Fruit fly (Drosophila melanogaster) whole organism, embryonic: Measurements from ENCODE around the gene Aps.
A peak's percentile ranks its signal among the peaks of the same experiment; 100 is the strongest.

Source experiments
- Asciz ChIP-seq: fragments of 200-800 bp; sonication (Bioruptor generic); optimal IDR thresholded peaks from 2 replicates; lab custom pipeline; 2017; ENCODE audit warnings: missing biosample characterization, mild to moderate bottlenecking, missing genetic modification characterization, missing genetic modification reagents
- BtbVII ChIP-seq: fragments of 200-800 bp; sonication (Bioruptor generic); optimal IDR thresholded peaks from 3 replicates; lab custom pipeline; 2017; ENCODE audit warnings: missing biosample characterization, mild to moderate bottlenecking, missing genetic modification characterization
- CG11560 ChIP-seq: fragments of 200-800 bp; sonication (Bioruptor generic); IDR thresholded peaks from 3 replicates; pipeline ENCODE4 v1.3.6; 2022; ENCODE audit warnings: missing biosample characterization, missing genetic modification characterization
- CG16779 ChIP-seq: fragments of 200-800 bp; sonication (Bioruptor generic); IDR thresholded peaks from 2 replicates; pipeline ENCODE4 v1.3.6; 2022; ENCODE audit warnings: missing biosample characterization, missing genetic modification characterization
- CG17186 ChIP-seq: fragments of 200-800 bp; sonication (Bioruptor generic); optimal IDR thresholded peaks from 3 replicates; lab custom pipeline; 2017; ENCODE audit warnings: missing biosample characterization, missing genetic modification reagents, missing genetic modification characterization
- CG17328 ChIP-seq: fragments of 200-800 bp; sonication (Bioruptor generic); IDR thresholded peaks from 2 replicates; pipeline ENCODE4 v1.3.6; 2022; ENCODE audit warnings: missing biosample characterization, missing genetic modification characterization
- CG17361 ChIP-seq: fragments of 200-800 bp; sonication (Bioruptor generic); IDR thresholded peaks from 3 replicates; pipeline ENCODE4 v1.3.6; 2022; ENCODE audit warnings: missing biosample characterization, missing genetic modification characterization
- CG17829 ChIP-seq: fragments of 200-800 bp; optimal IDR thresholded peaks from 2 replicates; lab custom pipeline; 2019; ENCODE audit warnings: missing biosample characterization, mild to moderate bottlenecking, missing genetic modification characterization, moderate library complexity
- CG2678 ChIP-seq: fragments of 200-800 bp; sonication (Bioruptor generic); optimal IDR thresholded peaks from 3 replicates; lab custom pipeline; 2019; ENCODE audit warnings: missing biosample characterization, mild to moderate bottlenecking, missing genetic modification characterization, moderate library complexity
- CG3407 ChIP-seq: fragments of 200-800 bp; sonication (Bioruptor generic); optimal IDR thresholded peaks from 2 replicates; lab custom pipeline; 2018; ENCODE audit warnings: missing biosample characterization, mild to moderate bottlenecking, missing genetic modification characterization
- CG42726 ChIP-seq: fragments of 200-800 bp; sonication (Bioruptor generic); IDR thresholded peaks from 2 replicates; pipeline ENCODE4 v1.3.6; 2022; ENCODE audit warnings: missing biosample characterization, missing genetic modification characterization; ENCODE audit not compliant: partially characterized antibody
- CG4617 ChIP-seq: fragments of 200-800 bp; sonication (Bioruptor generic); optimal IDR thresholded peaks from 3 replicates; lab custom pipeline; 2016; ENCODE audit warnings: missing biosample characterization, missing genetic modification characterization, borderline replicate concordance
- CG4730 ChIP-seq: fragments of 200-800 bp; sonication (Bioruptor generic); IDR thresholded peaks from 2 replicates; pipeline ENCODE4 v1.3.6; 2022; ENCODE audit warnings: missing biosample characterization, missing genetic modification characterization
- CG6813 ChIP-seq: fragments of 200-800 bp; sonication (Bioruptor generic); optimal IDR thresholded peaks from 2 replicates; lab custom pipeline; 2017; ENCODE audit warnings: missing biosample characterization, missing genetic modification characterization, mild to moderate bottlenecking, moderate library complexity, missing genetic modification reagents
- CG6854 ChIP-seq: fragments of 200-800 bp; sonication (Bioruptor generic); optimal IDR thresholded peaks from 3 replicates; lab custom pipeline; 2017; ENCODE audit warnings: missing biosample characterization, mild to moderate bottlenecking, missing genetic modification characterization
- CG7745 ChIP-seq: fragments of 200-800 bp; sonication (Bioruptor generic); optimal IDR thresholded peaks from 2 replicates; lab custom pipeline; 2018; ENCODE audit warnings: missing biosample characterization, mild to moderate bottlenecking, missing genetic modification characterization, moderate library complexity
- CG8089 ChIP-seq: fragments of 200-800 bp; sonication (Bioruptor generic); optimal IDR thresholded peaks from 3 replicates; lab custom pipeline; 2016; ENCODE audit warnings: missing biosample characterization, missing genetic modification characterization
- CG8281 ChIP-seq: fragments of 200-800 bp; sonication (Bioruptor generic); optimal IDR thresholded peaks from 2 replicates; lab custom pipeline; 2018; ENCODE audit warnings: missing biosample characterization, mild to moderate bottlenecking, missing genetic modification characterization, moderate library complexity
- CG8924 ChIP-seq: fragments of 200-800 bp; optimal IDR thresholded peaks from 3 replicates; lab custom pipeline; 2019; ENCODE audit warnings: missing biosample characterization, mild to moderate bottlenecking, missing genetic modification characterization, moderate library complexity
- Camta ChIP-seq: fragments of 200-800 bp; sonication (Bioruptor generic); optimal IDR thresholded peaks from 2 replicates; lab custom pipeline; 2016; ENCODE audit warnings: missing biosample characterization, missing genetic modification characterization
- Deaf1 ChIP-seq: fragments of 200-800 bp; optimal IDR thresholded peaks from 3 replicates; lab custom pipeline; 2019; ENCODE audit warnings: missing biosample characterization, mild to moderate bottlenecking, missing genetic modification characterization, moderate library complexity
- Dfd ChIP-seq, 2 experiments: fragments of >200 bp; optimal IDR thresholded peaks; 2 replicates each; lab custom pipeline; 2017; ENCODE audit warnings: missing biosample characterization in 2 of 2, missing genetic modification characterization in 2 of 2
- Doc2 ChIP-seq: fragments of 200-800 bp; sonication (Bioruptor generic); IDR thresholded peaks from 2 replicates; pipeline ENCODE4 v1.3.6; 2022; ENCODE audit warnings: missing biosample characterization, missing genetic modification characterization
- Elba2 ChIP-seq: fragments of 200-800 bp; sonication (Bioruptor generic); optimal IDR thresholded peaks from 3 replicates; lab custom pipeline; 2016; ENCODE audit warnings: missing biosample characterization, missing genetic modification characterization
- HLH54F ChIP-seq: fragments of 200-800 bp; sonication (Bioruptor generic); optimal IDR thresholded peaks from 3 replicates; lab custom pipeline; 2016; ENCODE audit warnings: missing biosample characterization, missing genetic modification characterization
- Hand ChIP-seq: fragments of 200-800 bp; sonication (Bioruptor generic); optimal IDR thresholded peaks from 2 replicates; lab custom pipeline; 2017; ENCODE audit warnings: mild to moderate bottlenecking, missing biosample characterization, missing genetic modification reagents, missing genetic modification characterization
- Hr51 ChIP-seq, 2 experiments: fragments of 200-800 bp; sonication (Bioruptor generic); optimal IDR thresholded peaks; 2 replicates in 1 of 2; 3 replicates in 1 of 2; lab custom pipeline; 2016 to 2018; ENCODE audit warnings: missing biosample characterization in 2 of 2, missing genetic modification characterization in 2 of 2, mild to moderate bottlenecking in 1 of 2, moderate library complexity in 1 of 2
- Hr78 ChIP-seq, 2 experiments: fragments of 200-800 bp in 1 of 2; fragments of >200 bp in 1 of 2; sonication (Bioruptor generic) in 1 of 2; optimal IDR thresholded peaks; 2 replicates each; lab custom pipeline; 2017 to 2019; ENCODE audit warnings: missing biosample characterization in 2 of 2, missing genetic modification characterization in 2 of 2, mild to moderate bottlenecking in 1 of 2, moderate library complexity in 1 of 2
- Lhr ChIP-seq: fragments of 200-800 bp; sonication (Bioruptor generic); optimal IDR thresholded peaks from 3 replicates; lab custom pipeline; 2017; ENCODE audit warnings: mild to moderate bottlenecking, missing biosample characterization, missing genetic modification reagents, missing genetic modification characterization
- MTF-1 ChIP-seq: fragments of 200-800 bp; sonication (Bioruptor generic); optimal IDR thresholded peaks from 2 replicates; lab custom pipeline; 2018; ENCODE audit warnings: missing biosample characterization, mild to moderate bottlenecking, missing genetic modification characterization, borderline replicate concordance
- NfI ChIP-seq: fragments of 200-800 bp; sonication (Bioruptor generic); optimal IDR thresholded peaks from 3 replicates; lab custom pipeline; 2018; ENCODE audit warnings: missing biosample characterization, mild to moderate bottlenecking, missing genetic modification characterization, moderate library complexity
- Spps ChIP-seq: fragments of 200-800 bp; sonication (Bioruptor generic); optimal IDR thresholded peaks from 2 replicates; lab custom pipeline; 2018; ENCODE audit warnings: missing biosample characterization, mild to moderate bottlenecking, missing genetic modification characterization
- Sry-δ ChIP-seq: fragments of 200-800 bp; sonication (Bioruptor generic); optimal IDR thresholded peaks from 2 replicates; lab custom pipeline; 2016; ENCODE audit warnings: missing biosample characterization, missing genetic modification characterization
- Vsx1 ChIP-seq: fragments of 200-800 bp; sonication (Bioruptor generic); optimal IDR thresholded peaks from 2 replicates; lab custom pipeline; 2017; ENCODE audit warnings: missing biosample characterization, mild to moderate bottlenecking, missing genetic modification characterization, missing genetic modification reagents
- amos ChIP-seq: fragments of 200-800 bp; sonication (Bioruptor generic); IDR thresholded peaks from 2 replicates; pipeline ENCODE4 v1.3.6; 2022; ENCODE audit warnings: missing biosample characterization, missing genetic modification characterization; ENCODE audit not compliant: partially characterized antibody
- bsh ChIP-seq, 2 experiments: fragments of 200-800 bp; sonication (Bioruptor generic); optimal IDR thresholded peaks; 2 replicates each; lab custom pipeline; 2017 to 2018; ENCODE audit warnings: mild to moderate bottlenecking in 2 of 2, missing biosample characterization in 2 of 2, missing genetic modification characterization in 2 of 2, moderate library complexity in 1 of 2
- crol ChIP-seq: fragments of 200-800 bp; sonication (Bioruptor generic); IDR thresholded peaks from 2 replicates; pipeline ENCODE4 v1.3.6; 2022; ENCODE audit warnings: missing biosample characterization, missing genetic modification characterization
- disco-r ChIP-seq: fragments of 200-800 bp; sonication (Bioruptor generic); optimal IDR thresholded peaks from 2 replicates; lab custom pipeline; 2016; ENCODE audit warnings: missing biosample characterization, missing genetic modification characterization
- eve ChIP-seq, 2 experiments: fragments of >200 bp; optimal IDR thresholded peaks; 2 replicates each; lab custom pipeline; 2017; ENCODE audit warnings: missing biosample characterization in 2 of 2, missing genetic modification characterization in 2 of 2
- hb ChIP-seq: fragments of 200-800 bp; sonication (Bioruptor generic); IDR thresholded peaks from 3 replicates; pipeline ENCODE4 v1.3.6; 2022; ENCODE audit warnings: missing biosample characterization, missing genetic modification characterization; ENCODE audit not compliant: partially characterized antibody
- jumu ChIP-seq: fragments of 200-800 bp; sonication (Bioruptor generic); optimal IDR thresholded peaks from 3 replicates; lab custom pipeline; 2016; ENCODE audit warnings: missing biosample characterization, missing genetic modification characterization
- kah ChIP-seq: fragments of 200-800 bp; sonication (Bioruptor generic); optimal IDR thresholded peaks from 2 replicates; lab custom pipeline; 2018; ENCODE audit warnings: missing biosample characterization, mild to moderate bottlenecking, missing genetic modification characterization
- otp ChIP-seq: fragments of 200-800 bp; sonication (Bioruptor generic); IDR thresholded peaks from 3 replicates; pipeline ENCODE4, ENCODE4 v1.3.6; 2022; ENCODE audit warnings: missing biosample characterization, missing genetic modification characterization
- pum ChIP-seq: fragments of 200-800 bp; sonication (Bioruptor generic); optimal IDR thresholded peaks from 2 replicates; lab custom pipeline; 2016; ENCODE audit warnings: missing biosample characterization, missing genetic modification characterization
- ranshi ChIP-seq: fragments of 200-800 bp; sonication (Bioruptor generic); IDR thresholded peaks from 2 replicates; pipeline ENCODE4 v1.3.6; 2022; ENCODE audit warnings: missing biosample characterization, missing genetic modification characterization
- sens-2 ChIP-seq: fragments of 200-800 bp; sonication (Bioruptor generic); IDR thresholded peaks from 2 replicates; pipeline ENCODE4 v1.3.6; 2022; ENCODE audit warnings: missing biosample characterization, missing genetic modification characterization
- sisA ChIP-seq: fragments of 200-800 bp; sonication (Bioruptor generic); IDR thresholded peaks from 2 replicates; pipeline ENCODE4 v1.3.6; 2022; ENCODE audit warnings: missing biosample characterization, missing genetic modification characterization
- sr ChIP-seq: fragments of 200-800 bp; sonication (Bioruptor generic); IDR thresholded peaks from 3 replicates; pipeline ENCODE4 v1.3.6; 2022; ENCODE audit warnings: missing biosample characterization, missing genetic modification characterization
- stc ChIP-seq: fragments of 200-800 bp; sonication (Bioruptor generic); IDR thresholded peaks from 2 replicates; pipeline ENCODE4 v1.3.6; 2022; ENCODE audit warnings: missing biosample characterization, missing genetic modification characterization
- tna ChIP-seq: fragments of 200-800 bp; sonication (Bioruptor generic); IDR thresholded peaks from 2 replicates; pipeline ENCODE4 v1.3.6; 2022; ENCODE audit warnings: missing biosample characterization, missing genetic modification characterization; ENCODE audit not compliant: partially characterized antibody

The Aps gene

DNA sequence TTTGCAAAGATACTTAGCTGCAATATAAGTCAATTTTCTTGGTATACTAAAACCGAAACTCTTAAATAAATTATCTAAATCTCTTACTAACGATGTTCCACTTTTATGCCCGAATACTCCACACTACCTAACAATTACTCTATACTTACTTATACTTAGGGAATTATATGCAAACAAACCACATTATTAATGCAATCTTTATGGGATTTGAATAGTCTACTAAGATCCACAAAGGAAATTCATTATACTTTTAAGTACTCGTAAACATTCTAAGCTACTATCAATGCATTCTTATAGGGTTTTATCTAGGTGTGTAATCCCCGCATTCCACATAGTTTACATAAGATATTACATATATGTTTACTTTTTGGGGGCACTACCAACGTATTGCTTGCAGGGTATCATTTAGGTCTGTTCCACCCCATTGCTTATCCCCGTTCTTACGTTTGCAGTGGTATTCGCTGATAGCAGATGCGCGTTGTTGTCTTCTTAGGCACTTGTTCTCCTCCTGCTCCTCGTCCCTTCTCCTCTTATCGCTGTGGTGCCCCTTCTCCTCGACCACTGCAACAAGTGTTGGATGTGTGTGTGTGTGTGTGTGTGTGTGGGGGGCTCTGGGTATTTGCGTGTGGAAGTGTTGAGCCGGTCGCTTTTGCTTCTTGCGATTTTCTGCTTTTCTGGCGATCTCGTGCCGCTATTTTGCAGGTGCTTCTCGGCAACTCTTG, 1.2 kb downstream of the Aps start (continued):
- TF ChIP-seq Spps (tag; lab: Kevin White, UChicago), result no peak
- no peak for TF ChIP-seq CG8924 (tag; lab: Kevin White, UChicago)
- TF ChIP-seq NfI (GFP tag; lab: Kevin White, UChicago), result no peak
- no peak for TF ChIP-seq hb (GFP tag; lab: Robert Waterston, UW)
- TF ChIP-seq HLH54F (GFP tag; lab: Kevin White, UChicago), result no peak
- TF ChIP-seq Sry-δ (GFP tag; lab: Kevin White, UChicago), result no peak
- TF ChIP-seq CG8089 (GFP tag; lab: Kevin White, UChicago), result no peak
- no peak for TF ChIP-seq CG17328 (GFP tag; lab: Robert Waterston, UW)
- no peak for TF ChIP-seq CG42726 (GFP tag; lab: Robert Waterston, UW)
- no peak for TF ChIP-seq sisA (GFP tag; lab: Robert Waterston, UW)
- TF ChIP-seq kah, result peak; percentile 65
- no peak for TF ChIP-seq Lhr (GFP tag; lab: Kevin White, UChicago)
- no peak for TF ChIP-seq CG16779 (GFP tag; lab: Robert Waterston, UW)
- TF ChIP-seq pum (GFP tag; lab: Kevin White, UChicago), result no peak
- no peak for TF ChIP-seq CG11560 (tag; lab: Robert Waterston, UW)
- TF ChIP-seq CG17186 (GFP tag; lab: Kevin White, UChicago), result no peak
- TF ChIP-seq Hr78 (GFP tag; optimal IDR thresholded peaks at IDR 0.05; lab: Kevin White, UChicago), result no peak
- TF ChIP-seq CG7745 (tag; lab: Kevin White, UChicago), result no peak
- TF ChIP-seq Doc2 (GFP tag; lab: Robert Waterston, UW), result no peak
- no peak; the same call in 2 of the 3 replicates for TF ChIP-seq otp (GFP tag; lab: Robert Waterston, UW)
- TF ChIP-seq eve (GFP tag; optimal IDR thresholded peaks at IDR 0.05; lab: Kevin White, UChicago), result peak in 1 of 2 experiments; percentile 8
- TF ChIP-seq Asciz (GFP tag; lab: Kevin White, UChicago), result no peak
- TF ChIP-seq MTF-1 (GFP tag; lab: Kevin White, UChicago), result no peak
- peak; percentile 92 for TF ChIP-seq crol (GFP tag; lab: Robert Waterston, UW)
- TF ChIP-seq BtbVII (GFP tag; lab: Kevin White, UChicago), result no peak
- no peak for TF ChIP-seq CG4730
- TF ChIP-seq ranshi, result no peak
- no peak for TF ChIP-seq sens-2 (GFP tag; lab: Robert Waterston, UW)
- no peak for TF ChIP-seq Elba2
- TF ChIP-seq disco-r (GFP tag; lab: Kevin White, UChicago), result no peak
- TF ChIP-seq Camta (GFP tag; lab: Kevin White, UChicago), result no peak
- TF ChIP-seq CG6854 (GFP tag; lab: Kevin White, UChicago), result no peak
- peak; percentile 22 for TF ChIP-seq CG2678 (tag; lab: Kevin White, UChicago)
- no peak for TF ChIP-seq bsh (GFP tag; optimal IDR thresholded peaks at IDR 0.05; lab: Kevin White, UChicago)
- peak; percentile 38; the same call in 1 of the 3 replicates for TF ChIP-seq sr
- no peak for TF ChIP-seq jumu (GFP tag; lab: Kevin White, UChicago)
- no peak for TF ChIP-seq CG8281
- TF ChIP-seq Dfd (GFP tag; optimal IDR thresholded peaks at IDR 0.05; lab: Kevin White, UChicago), result peak in 1 of 2 experiments; percentile 53

DNA sequence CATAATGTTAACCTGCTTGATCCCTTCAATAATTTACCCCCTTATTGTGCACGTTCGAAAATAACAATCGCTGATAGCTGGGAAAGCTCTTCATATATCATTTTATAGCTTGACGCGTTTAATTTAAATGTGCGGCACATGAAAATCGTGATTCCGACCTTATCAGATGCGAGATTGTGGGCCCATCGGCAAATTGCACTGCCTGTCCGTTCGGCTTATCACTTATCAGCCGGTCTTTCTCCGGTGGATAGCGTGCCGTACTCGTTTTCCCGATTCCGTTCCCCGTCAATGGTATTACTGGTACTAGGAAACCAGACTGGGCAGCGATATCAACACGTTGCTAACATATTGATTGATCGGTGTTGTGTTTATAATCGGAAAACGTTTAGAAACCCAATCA, 2.0 kb downstream of the Aps start:
- TF ChIP-seq Elba2, result no peak
- TF ChIP-seq CG3407 (GFP tag; lab: Kevin White, UChicago), result no peak
- no peak for TF ChIP-seq stc (GFP tag; lab: Robert Waterston, UW)
- no peak for TF ChIP-seq amos (GFP tag; lab: Robert Waterston, UW)
- TF ChIP-seq Deaf1 (tag; lab: Kevin White, UChicago), result peak; percentile 40
- TF ChIP-seq CG17829 (tag; lab: Kevin White, UChicago), result no peak
- no peak for TF ChIP-seq tna
- no peak for TF ChIP-seq Hr51 (GFP tag; optimal IDR thresholded peaks at IDR 0.05; lab: Kevin White, UChicago)
- TF ChIP-seq CG6813 (GFP tag; lab: Kevin White, UChicago), result no peak
- no peak for TF ChIP-seq CG17361 (GFP tag; lab: Robert Waterston, UW)
- peak; percentile 43 for TF ChIP-seq Vsx1 (GFP tag; lab: Kevin White, UChicago)
- no peak for TF ChIP-seq CG4617
- no peak for TF ChIP-seq Hand (GFP tag; lab: Kevin White, UChicago)
